In genomic region chr2L:6494405-6494816, dm6 we compare ENCODE assay signal across 1 fruit fly cellular context.
A peak's percentile ranks its signal among the peaks of the same experiment; 100 is the strongest.
TF ChIP-seq lines count a peak whose summit lies in the region.

Gene CG9547 (minus strand): TSS chr2L:6494532.

TF ChIP-seq in whole organism, embryonic, 481 proteins besides CTCF, POLR2A, EP300 and RAD21 (continued from another document and continues in another):
- no peak for TF ChIP-seq hb (GFP tag; IDR thresholded peaks at IDR 0.05; lab: Robert Waterston, UW; ENCODE audit: partially characterized antibody)
- no peak for TF ChIP-seq CG3726 (GFP tag; IDR thresholded peaks at IDR 0.05; lab: Robert Waterston, UW)
- no peak for TF ChIP-seq mam (GFP tag; optimal IDR thresholded peaks at IDR 0.05; lab: Kevin White, UChicago)
- no peak for TF ChIP-seq ind (GFP tag; optimal IDR thresholded peaks at IDR 0.05; lab: Kevin White, UChicago)
- no peak for TF ChIP-seq CG8089 (GFP tag; optimal IDR thresholded peaks at IDR 0.05; lab: Kevin White, UChicago)
- no peak for TF ChIP-seq CG9797 (GFP tag; optimal IDR thresholded peaks at IDR 0.05; lab: Kevin White, UChicago)
- no peak for TF ChIP-seq da (GFP tag; optimal IDR thresholded peaks at IDR 0.05; lab: Kevin White, UChicago)
- TF ChIP-seq gcm2 (GFP tag; optimal IDR thresholded peaks at IDR 0.05; lab: Kevin White, UChicago), result no peak
- no peak for TF ChIP-seq CG11560 (tag; IDR thresholded peaks at IDR 0.05; lab: Robert Waterston, UW)
- no peak for TF ChIP-seq wdn (GFP tag; IDR thresholded peaks at IDR 0.05; lab: Robert Waterston, UW)
- TF ChIP-seq NC2α (GFP tag; optimal IDR thresholded peaks at IDR 0.05; lab: Kevin White, UChicago), result no peak
- TF ChIP-seq Vsx1 (GFP tag; optimal IDR thresholded peaks at IDR 0.05; lab: Kevin White, UChicago), result no peak
- no peak for TF ChIP-seq wor (GFP tag; IDR thresholded peaks at IDR 0.05; lab: Robert Waterston, UW)
- no peak for TF ChIP-seq Dfd (GFP tag; optimal IDR thresholded peaks at IDR 0.05; lab: Kevin White, UChicago)
- no peak for TF ChIP-seq CG3407 (GFP tag; optimal IDR thresholded peaks at IDR 0.05; lab: Kevin White, UChicago)
- peak; percentile 45 for TF ChIP-seq Deaf1 (tag; optimal IDR thresholded peaks at IDR 0.05; lab: Kevin White, UChicago)
- no peak for TF ChIP-seq Awh (GFP tag; IDR thresholded peaks at IDR 0.05; lab: Robert Waterston, UW)
- TF ChIP-seq Ada2b (GFP tag; IDR thresholded peaks at IDR 0.05; lab: Robert Waterston, UW), result no peak
- no peak for TF ChIP-seq tgo (GFP tag; IDR thresholded peaks at IDR 0.05; lab: Robert Waterston, UW)
- no peak for TF ChIP-seq Poxn (GFP tag; IDR thresholded peaks at IDR 0.05; lab: Robert Waterston, UW)
- no peak for TF ChIP-seq CG14860 (GFP tag; IDR thresholded peaks at IDR 0.05; lab: Robert Waterston, UW; ENCODE audit: partially characterized antibody)
- TF ChIP-seq ash1 (GFP tag; optimal IDR thresholded peaks at IDR 0.05; lab: Kevin White, UChicago), result no peak
- no peak for TF ChIP-seq CG8944 (GFP tag; optimal IDR thresholded peaks at IDR 0.05; lab: Kevin White, UChicago)
- TF ChIP-seq kah (GFP tag; optimal IDR thresholded peaks at IDR 0.05; lab: Kevin White, UChicago), result no peak
- no peak for TF ChIP-seq sim (GFP tag; IDR thresholded peaks at IDR 0.05; lab: Robert Waterston, UW)
- TF ChIP-seq CG2120 (GFP tag; optimal IDR thresholded peaks at IDR 0.05; lab: Kevin White, UChicago), result no peak
- TF ChIP-seq CG14050 (GFP tag; IDR thresholded peaks at IDR 0.05; lab: Robert Waterston, UW), result no peak
- peak; percentile 100 for TF ChIP-seq sug (tag; optimal IDR thresholded peaks at IDR 0.05; lab: Kevin White, UChicago)
- peak; percentile 54 for TF ChIP-seq run (tag; optimal IDR thresholded peaks at IDR 0.05; lab: Kevin White, UChicago)
- no peak for TF ChIP-seq Rx (GFP tag; IDR thresholded peaks at IDR 0.05; lab: Robert Waterston, UW)
- TF ChIP-seq CG3065 (GFP tag; optimal IDR thresholded peaks at IDR 0.05; lab: Kevin White, UChicago), result no peak
- TF ChIP-seq sima (GFP tag; optimal IDR thresholded peaks at IDR 0.05; lab: Kevin White, UChicago), result no peak
- TF ChIP-seq Trl (optimal IDR thresholded peaks at IDR 0.05; lab: Kevin White, UChicago), result peak; percentile 71 to 84
- TF ChIP-seq Trl (GFP tag; optimal IDR thresholded peaks at IDR 0.05; lab: Kevin White, UChicago), result no peak
- peak; percentile 38 for TF ChIP-seq CG12071 (GFP tag; optimal IDR thresholded peaks at IDR 0.05; lab: Kevin White, UChicago)
- TF ChIP-seq zfh1 (GFP tag; IDR thresholded peaks at IDR 0.05; lab: Robert Waterston, UW), result no peak
- no peak for TF ChIP-seq CG4424 (GFP tag; optimal IDR thresholded peaks at IDR 0.05; lab: Kevin White, UChicago)
- no peak for TF ChIP-seq twi (tag; optimal IDR thresholded peaks at IDR 0.05; lab: Kevin White, UChicago)
- TF ChIP-seq CG34422 (GFP tag; IDR thresholded peaks at IDR 0.05; lab: Robert Waterston, UW), result 0 out of 3 replicates have a peak, but pooled peaks have one; percentile 31
- no peak for TF ChIP-seq trh (GFP tag; optimal IDR thresholded peaks at IDR 0.05; lab: Kevin White, UChicago)
- peak; percentile 53 for TF ChIP-seq gro (GFP tag; optimal IDR thresholded peaks at IDR 0.05; lab: Kevin White, UChicago)
- TF ChIP-seq CG7987 (GFP tag; optimal IDR thresholded peaks at IDR 0.05; lab: Kevin White, UChicago), result no peak
- no peak for TF ChIP-seq CG15601 (tag; optimal IDR thresholded peaks at IDR 0.05; lab: Kevin White, UChicago)
- peak; percentile 25; the same call in 1 of the 2 replicates for TF ChIP-seq CG14014 (GFP tag; IDR thresholded peaks at IDR 0.05; lab: Robert Waterston, UW)
- TF ChIP-seq CG8924 (tag; optimal IDR thresholded peaks at IDR 0.05; lab: Kevin White, UChicago), result peak; percentile 10
- no peak for TF ChIP-seq CG12744 (GFP tag; optimal IDR thresholded peaks at IDR 0.05; lab: Kevin White, UChicago)
- peak; percentile 41; the same call in 1 of the 2 replicates for TF ChIP-seq slbo (GFP tag; IDR thresholded peaks at IDR 0.05; lab: Robert Waterston, UW)
- TF ChIP-seq fd3F (GFP tag; optimal IDR thresholded peaks at IDR 0.05; lab: Kevin White, UChicago), result no peak
- TF ChIP-seq CG8290 (GFP tag; optimal IDR thresholded peaks at IDR 0.05; lab: Kevin White, UChicago), result no peak
- TF ChIP-seq CG8290 (tag; optimal IDR thresholded peaks at IDR 0.05; lab: Kevin White, UChicago), result peak in 1 of 2 experiments; percentile 36
- TF ChIP-seq Hmx (GFP tag; optimal IDR thresholded peaks at IDR 0.05; lab: Kevin White, UChicago), result no peak
- TF ChIP-seq dati (GFP tag; IDR thresholded peaks at IDR 0.05; lab: Robert Waterston, UW), result no peak
- no peak for TF ChIP-seq Atf-2 (GFP tag; optimal IDR thresholded peaks at IDR 0.05; lab: Kevin White, UChicago)
- no peak for TF ChIP-seq slou (GFP tag; optimal IDR thresholded peaks at IDR 0.05; lab: Kevin White, UChicago)
- TF ChIP-seq bowl (GFP tag; IDR thresholded peaks at IDR 0.05; lab: Robert Waterston, UW), result no peak
- TF ChIP-seq CG31365 (tag; optimal IDR thresholded peaks at IDR 0.05; lab: Kevin White, UChicago), result peak; percentile 33
- no peak for TF ChIP-seq CG7786 (GFP tag; optimal IDR thresholded peaks at IDR 0.05; lab: Kevin White, UChicago)
- TF ChIP-seq unpg (GFP tag; optimal IDR thresholded peaks at IDR 0.05; lab: Kevin White, UChicago), result peak; percentile 8
- TF ChIP-seq hkb (optimal IDR thresholded peaks at IDR 0.05; lab: Kevin White, UChicago), result no peak
- TF ChIP-seq hkb (GFP tag; IDR thresholded peaks at IDR 0.05; lab: Robert Waterston, UW), result peak; percentile 32; the same call in 1 of the 2 replicates
- no peak for TF ChIP-seq CG1602 (GFP tag; optimal IDR thresholded peaks at IDR 0.05; lab: Kevin White, UChicago)
- TF ChIP-seq eyg (GFP tag; optimal IDR thresholded peaks at IDR 0.05; lab: Kevin White, UChicago), result no peak
- TF ChIP-seq chm (GFP tag; IDR thresholded peaks at IDR 0.05; lab: Robert Waterston, UW), result peak; percentile 26; the same call in 1 of the 2 replicates
- no peak for TF ChIP-seq HLHmδ (GFP tag; optimal IDR thresholded peaks at IDR 0.05; lab: Kevin White, UChicago)
- peak; percentile 45; the same call in 2 of the 3 replicates for TF ChIP-seq CG34224 (GFP tag; IDR thresholded peaks at IDR 0.05; lab: Robert Waterston, UW; ENCODE audit: partially characterized antibody)
- TF ChIP-seq YL-1 (GFP tag; optimal IDR thresholded peaks at IDR 0.05; lab: Kevin White, UChicago), result peak; percentile 4
- no peak for TF ChIP-seq CG2199 (GFP tag; IDR thresholded peaks at IDR 0.05; lab: Robert Waterston, UW)
- no peak for TF ChIP-seq h (optimal IDR thresholded peaks at IDR 0.05; lab: Kevin White, UChicago)
- TF ChIP-seq TFAM (GFP tag; optimal IDR thresholded peaks at IDR 0.05; lab: Kevin White, UChicago), result no peak
- peak; percentile 11 for TF ChIP-seq CG15269 (tag; optimal IDR thresholded peaks at IDR 0.05; lab: Kevin White, UChicago)
- peak; percentile 39 for TF ChIP-seq caup (GFP tag; optimal IDR thresholded peaks at IDR 0.05; lab: Kevin White, UChicago; ENCODE audit: severe bottlenecking)
- no peak for TF ChIP-seq oc (tag; optimal IDR thresholded peaks at IDR 0.05; lab: Kevin White, UChicago)
- TF ChIP-seq otp (GFP tag; IDR thresholded peaks at IDR 0.05; lab: Robert Waterston, UW), result no peak
- no peak for TF ChIP-seq CG6689 (GFP tag; IDR thresholded peaks at IDR 0.05; lab: Robert Waterston, UW)
- TF ChIP-seq CG8765 (GFP tag; IDR thresholded peaks at IDR 0.05; lab: Robert Waterston, UW), result no peak
- peak; percentile 37; the same call in 1 of the 2 replicates for TF ChIP-seq Adf1 (GFP tag; IDR thresholded peaks at IDR 0.05; lab: Robert Waterston, UW)
- no peak for TF ChIP-seq CG12236 (GFP tag; optimal IDR thresholded peaks at IDR 0.05; lab: Kevin White, UChicago)
- no peak for TF ChIP-seq btn (GFP tag; optimal IDR thresholded peaks at IDR 0.05; lab: Kevin White, UChicago)
- no peak for TF ChIP-seq Usf (GFP tag; optimal IDR thresholded peaks at IDR 0.05; lab: Kevin White, UChicago)
- TF ChIP-seq sd (tag; optimal IDR thresholded peaks at IDR 0.05; lab: Kevin White, UChicago), result peak; percentile 93
- peak; percentile 74 for TF ChIP-seq CG17385 (GFP tag; optimal IDR thresholded peaks at IDR 0.05; lab: Kevin White, UChicago)
- TF ChIP-seq CG3281 (GFP tag; optimal IDR thresholded peaks at IDR 0.05; lab: Kevin White, UChicago), result peak; percentile 27
- TF ChIP-seq CHES-1-like (GFP tag; optimal IDR thresholded peaks at IDR 0.05; lab: Kevin White, UChicago), result no peak
- no peak for TF ChIP-seq CG5953 (GFP tag; IDR thresholded peaks at IDR 0.05; lab: Robert Waterston, UW)
- TF ChIP-seq GATAe (GFP tag; conservative IDR thresholded peaks at IDR 0.05; lab: Robert Waterston, UW), result no peak
- TF ChIP-seq dysf (GFP tag; IDR thresholded peaks at IDR 0.05; lab: Robert Waterston, UW), result no peak
- no peak for TF ChIP-seq sqz (GFP tag; optimal IDR thresholded peaks at IDR 0.05; lab: Kevin White, UChicago)
- TF ChIP-seq CG6791 (GFP tag; IDR thresholded peaks at IDR 0.05; lab: Robert Waterston, UW; ENCODE audit: partially characterized antibody), result no peak
- TF ChIP-seq CrebB (tag; optimal IDR thresholded peaks at IDR 0.05; lab: Kevin White, UChicago), result peak; percentile 29
- TF ChIP-seq Hey (tag; optimal IDR thresholded peaks at IDR 0.05; lab: Kevin White, UChicago), result peak; percentile 48
- no peak for TF ChIP-seq Hr39 (optimal IDR thresholded peaks at IDR 0.05; lab: Kevin White, UChicago)
- no peak for TF ChIP-seq usp (GFP tag; optimal IDR thresholded peaks at IDR 0.05; lab: Kevin White, UChicago)
- TF ChIP-seq insv (GFP tag; optimal IDR thresholded peaks at IDR 0.05; lab: Kevin White, UChicago), result no peak
- TF ChIP-seq Gsc (GFP tag; IDR thresholded peaks at IDR 0.05; lab: Robert Waterston, UW), result no peak
- TF ChIP-seq sisA (GFP tag; IDR thresholded peaks at IDR 0.05; lab: Robert Waterston, UW), result no peak
- peak; percentile 84 for TF ChIP-seq CG12155 (GFP tag; optimal IDR thresholded peaks at IDR 0.05; lab: Kevin White, UChicago)
- peak; percentile 44 for TF ChIP-seq PHDP (tag; optimal IDR thresholded peaks at IDR 0.05; lab: Kevin White, UChicago)
- peak; percentile 30; the same call in 1 of the 2 replicates for TF ChIP-seq CG9932 (GFP tag; IDR thresholded peaks at IDR 0.05; lab: Robert Waterston, UW)
- peak; percentile 45; the same call in 1 of the 2 replicates for TF ChIP-seq amos (GFP tag; IDR thresholded peaks at IDR 0.05; lab: Robert Waterston, UW; ENCODE audit: partially characterized antibody)
- TF ChIP-seq ham (GFP tag; IDR thresholded peaks at IDR 0.05; lab: Robert Waterston, UW), result no peak
- TF ChIP-seq CG1024 (GFP tag; IDR thresholded peaks at IDR 0.05; lab: Robert Waterston, UW), result no peak
- no peak for TF ChIP-seq Kr (GFP tag; optimal IDR thresholded peaks at IDR 0.05; lab: Kevin White, UChicago)
- TF ChIP-seq CG11093 (GFP tag; IDR thresholded peaks at IDR 0.05; lab: Robert Waterston, UW), result no peak
- TF ChIP-seq CG10959 (GFP tag; IDR thresholded peaks at IDR 0.05; lab: Robert Waterston, UW), result no peak
- no peak for TF ChIP-seq CG15011 (GFP tag; optimal IDR thresholded peaks at IDR 0.05; lab: Kevin White, UChicago)
- TF ChIP-seq CG12942 (GFP tag; optimal IDR thresholded peaks at IDR 0.05; lab: Kevin White, UChicago), result no peak
- TF ChIP-seq Doc2 (GFP tag; IDR thresholded peaks at IDR 0.05; lab: Robert Waterston, UW), result no peak
- TF ChIP-seq lmd (GFP tag; IDR thresholded peaks at IDR 0.05; lab: Robert Waterston, UW), result no peak
- peak; percentile 40 for TF ChIP-seq Hand (GFP tag; optimal IDR thresholded peaks at IDR 0.05; lab: Kevin White, UChicago)
- TF ChIP-seq so (GFP tag; IDR thresholded peaks at IDR 0.05; lab: Robert Waterston, UW), result peak; percentile 38; the same call in 1 of the 3 replicates
- TF ChIP-seq ab (GFP tag; optimal IDR thresholded peaks at IDR 0.05; lab: Kevin White, UChicago), result no peak
- no peak for TF ChIP-seq corto (GFP tag; optimal IDR thresholded peaks at IDR 0.05; lab: Kevin White, UChicago)
- TF ChIP-seq ftz-f1 (GFP tag; optimal IDR thresholded peaks at IDR 0.05; lab: Kevin White, UChicago), result peak; percentile 25
- TF ChIP-seq CG11695 (GFP tag; IDR thresholded peaks at IDR 0.05; lab: Robert Waterston, UW), result no peak; the same call in 2 of the 3 replicates
- no peak for TF ChIP-seq CG31388 (GFP tag; optimal IDR thresholded peaks at IDR 0.05; lab: Kevin White, UChicago)
- TF ChIP-seq MESR4 (GFP tag; optimal IDR thresholded peaks at IDR 0.05; lab: Kevin White, UChicago), result no peak
- peak; percentile 20 for TF ChIP-seq NfI (GFP tag; optimal IDR thresholded peaks at IDR 0.05; lab: Kevin White, UChicago)
- TF ChIP-seq CG16815 (GFP tag; optimal IDR thresholded peaks at IDR 0.05; lab: Kevin White, UChicago), result no peak
- TF ChIP-seq CG14710 (tag; optimal IDR thresholded peaks at IDR 0.05; lab: Kevin White, UChicago), result no peak
- TF ChIP-seq CG31441 (GFP tag; IDR thresholded peaks at IDR 0.05; lab: Robert Waterston, UW), result no peak
- TF ChIP-seq toy (GFP tag; IDR thresholded peaks at IDR 0.05; lab: Robert Waterston, UW), result no peak
- no peak for TF ChIP-seq Sox100B (GFP tag; optimal IDR thresholded peaks at IDR 0.05; lab: Kevin White, UChicago)
- no peak for TF ChIP-seq p53 (GFP tag; optimal IDR thresholded peaks at IDR 0.05; lab: Kevin White, UChicago)
- no peak for TF ChIP-seq CG15696 (tag; optimal IDR thresholded peaks at IDR 0.05; lab: Kevin White, UChicago)
- TF ChIP-seq CG30403 (GFP tag; optimal IDR thresholded peaks at IDR 0.05; lab: Kevin White, UChicago), result no peak
- TF ChIP-seq al (GFP tag; IDR thresholded peaks at IDR 0.05; lab: Robert Waterston, UW), result no peak
- no peak for TF ChIP-seq CG10565 (GFP tag; optimal IDR thresholded peaks at IDR 0.05; lab: Kevin White, UChicago)
- TF ChIP-seq Bdp1 (GFP tag; optimal IDR thresholded peaks at IDR 0.05; lab: Kevin White, UChicago), result no peak
- no peak for TF ChIP-seq Max (GFP tag; optimal IDR thresholded peaks at IDR 0.05; lab: Kevin White, UChicago)
- TF ChIP-seq CG10267 (tag; optimal IDR thresholded peaks at IDR 0.05; lab: Kevin White, UChicago), result no peak
- TF ChIP-seq CG11504 (tag; optimal IDR thresholded peaks at IDR 0.05; lab: Kevin White, UChicago), result no peak
- no peak for TF ChIP-seq CG10462 (GFP tag; optimal IDR thresholded peaks at IDR 0.05; lab: Kevin White, UChicago)
- no peak for TF ChIP-seq sr (GFP tag; IDR thresholded peaks at IDR 0.05; lab: Robert Waterston, UW)
- no peak for TF ChIP-seq esg (GFP tag; conservative IDR thresholded peaks at IDR 0.05; lab: Robert Waterston, UW)
- TF ChIP-seq Sox102F (GFP tag; optimal IDR thresholded peaks at IDR 0.05; lab: Kevin White, UChicago), result no peak
- no peak for TF ChIP-seq CG10654 (GFP tag; optimal IDR thresholded peaks at IDR 0.05; lab: Kevin White, UChicago)
- TF ChIP-seq CG10431 (GFP tag; optimal IDR thresholded peaks at IDR 0.05; lab: Kevin White, UChicago), result no peak
- TF ChIP-seq BEAF-32 (GFP tag; optimal IDR thresholded peaks at IDR 0.05; lab: Kevin White, UChicago), result peak; percentile 11
